Worm (Caenorhabditis elegans): ENCODE data around the gene C15C8.4.

The C15C8.4 gene

ce11 chrV:12790188-12790587 lies 42.9 kb upstream of the C15C8.4 start, which contains the start of gene srbc-43:
TSS of gene srbc-43 (minus strand) at chrV:12790518.
- TF ChIP-seq R02D3.7 (tag; optimal IDR thresholded peaks at IDR 0.05), result no peak
- TF ChIP-seq ama-1 (optimal IDR thresholded peaks at IDR 0.05), result no peak
- TF ChIP-seq aha-1 (tag), result peak; percentile 93
- TF ChIP-seq nhr-102 (tag; optimal IDR thresholded peaks at IDR 0.05), result no peak
- TF ChIP-seq sdz-12 (GFP tag; optimal IDR thresholded peaks at IDR 0.05), result no peak
- no peak for TF ChIP-seq hmg-1.1 (GFP tag; IDR thresholded peaks at IDR 0.05)
- no peak for TF ChIP-seq nhr-77 (tag; optimal IDR thresholded peaks at IDR 0.05)
- TF ChIP-seq ZK337.2 (GFP tag; IDR thresholded peaks at IDR 0.05), result no peak

ce11 chrV:12788451-12788850 lies 41.2 kb upstream of the C15C8.4 start, which contains the start of gene srbc-44:
TSS of gene srbc-44 (minus strand) at chrV:12788551.
- no peak for TF ChIP-seq skn-1 (tag; optimal IDR thresholded peaks at IDR 0.05)
- no peak for TF ChIP-seq zip-2 (tag; optimal IDR thresholded peaks at IDR 0.05)
- TF ChIP-seq dmd-9 (GFP tag; IDR thresholded peaks at IDR 0.05), result no peak
- TF ChIP-seq nhr-42 (GFP tag; IDR thresholded peaks at IDR 0.05), result no peak
- TF ChIP-seq ama-1 (optimal IDR thresholded peaks at IDR 0.05), result no peak
- no peak for TF ChIP-seq zip-11 (GFP tag; IDR thresholded peaks at IDR 0.05)
- TF ChIP-seq ztf-7 (tag; optimal IDR thresholded peaks at IDR 0.05), result no peak
- no peak for TF ChIP-seq ZK546.5 (tag; optimal IDR thresholded peaks at IDR 0.05)
- no peak for TF ChIP-seq spr-1 (tag; optimal IDR thresholded peaks at IDR 0.05)
- TF ChIP-seq snpc-1.2 (GFP tag; IDR thresholded peaks at IDR 0.05), result no peak
- no peak for TF ChIP-seq lsy-2 (tag; optimal IDR thresholded peaks at IDR 0.05)
- TF ChIP-seq aha-1 (tag), result no peak

ce11 chrV:12787026-12787425 lies 39.8 kb upstream of the C15C8.4 start, which contains the start of gene fkb-4:
TSS of gene fkb-4 (minus strand) at chrV:12787126.
- no peak for TF ChIP-seq unc-130 (GFP tag; optimal IDR thresholded peaks at IDR 0.05)
- TF ChIP-seq daf-19 (GFP tag; conservative IDR thresholded peaks at IDR 0.05), result no peak
- TF ChIP-seq cey-2 (tag; optimal IDR thresholded peaks at IDR 0.05; ENCODE audit: borderline replicate concordance, insufficient read depth), result no peak
- TF ChIP-seq nhr-102 (tag; optimal IDR thresholded peaks at IDR 0.05), result no peak
- TF ChIP-seq daf-16 (GFP tag; optimal IDR thresholded peaks at IDR 0.05), result no peak
- no peak for TF ChIP-seq daf-16 (tag; optimal IDR thresholded peaks at IDR 0.05)

- TF ChIP-seq F10B5.3 (tag; optimal IDR thresholded peaks at IDR 0.05) (no peak), daf-12 (tag; optimal IDR thresholded peaks at IDR 0.05) (no peak), ZK546.5 (tag; optimal IDR thresholded peaks at IDR 0.05) (no peak), nhr-25 (tag; optimal IDR thresholded peaks at IDR 0.05; ENCODE audit: borderline replicate concordance, insufficient read depth) (no peak), lin-13 (GFP tag; optimal IDR thresholded peaks at IDR 0.05) (no peak), snpc-1.2 (GFP tag; IDR thresholded peaks at IDR 0.05) (no peak), ceh-20 (GFP tag; IDR thresholded peaks at IDR 0.05) (no peak), T20F7.1 (GFP tag; optimal IDR thresholded peaks at IDR 0.05) (no peak), aly-2 (tag; optimal IDR thresholded peaks at IDR 0.05) (no peak), cey-2 (tag; optimal IDR thresholded peaks at IDR 0.05; ENCODE audit: borderline replicate concordance, insufficient read depth) (no peak), egl-27 (tag; optimal IDR thresholded peaks at IDR 0.05) (no peak), T26A8.4 (GFP tag; IDR thresholded peaks at IDR 0.05) (no peak), ctbp-1 (GFP tag; IDR thresholded peaks at IDR 0.05) (no peak), mdl-1 (tag; optimal IDR thresholded peaks at IDR 0.05) (no peak), daf-16 (GFP tag; optimal IDR thresholded peaks at IDR 0.05) (no peak), daf-16 (tag; optimal IDR thresholded peaks at IDR 0.05) (no peak), R02D3.7 (tag; optimal IDR thresholded peaks at IDR 0.05) (no peak), nhr-6 (tag; optimal IDR thresholded peaks at IDR 0.05) (no peak)
Measured at ce11 chrV:12786340-12786739, 39.1 kb upstream of the C15C8.4 start.

ce11 chrV:12784861-12785260 lies 37.6 kb upstream of the C15C8.4 start, which contains the start of gene sre-20:
TSS of gene sre-20 (minus strand) at chrV:12784961.
- TF ChIP-seq daf-16 (GFP tag; optimal IDR thresholded peaks at IDR 0.05) (no peak), daf-16 (tag; optimal IDR thresholded peaks at IDR 0.05) (no peak), lin-1 (GFP tag; IDR thresholded peaks at IDR 0.05) (no peak), unc-62 (GFP tag; optimal IDR thresholded peaks at IDR 0.05 in 1 of 2) (no peak), unc-62 (tag; optimal IDR thresholded peaks at IDR 0.05) (no peak), snpc-4 (tag; optimal IDR thresholded peaks at IDR 0.05) (no peak), pqm-1 (tag; optimal IDR thresholded peaks at IDR 0.05) (no peak), nhr-48 (tag; optimal IDR thresholded peaks at IDR 0.05) (no peak), madf-5 (GFP tag; IDR thresholded peaks at IDR 0.05) (no peak), ceh-44 (GFP tag; IDR thresholded peaks at IDR 0.05) (no peak), nhr-6 (tag; optimal IDR thresholded peaks at IDR 0.05) (no peak), Y48G9A.11 (GFP tag; IDR thresholded peaks at IDR 0.05) (no peak), D1046.2 (GFP tag; IDR thresholded peaks at IDR 0.05) (no peak), dmd-9 (GFP tag; IDR thresholded peaks at IDR 0.05) (no peak), F49E8.2 (tag; optimal IDR thresholded peaks at IDR 0.05; ENCODE audit: borderline replicate concordance) (no peak)
